Worm (Caenorhabditis elegans): ENCODE data around the gene athp-2.

ce11 chrII:4339882-4340281, at the start of gene athp-2:
- TF ChIP-seq lir-1 (GFP tag; conservative IDR thresholded peaks at IDR 0.05) = no peak
- TF ChIP-seq unc-62 (GFP tag; optimal IDR thresholded peaks at IDR 0.05) = no peak
- TF ChIP-seq cebp-2 (GFP tag; IDR thresholded peaks at IDR 0.05) = no peak
- TF ChIP-seq mes-4 (tag; optimal IDR thresholded peaks at IDR 0.05) = no peak
- no peak for TF ChIP-seq pha-4 (tag; optimal IDR thresholded peaks at IDR 0.05)
- no peak for TF ChIP-seq repo-1 (tag; optimal IDR thresholded peaks at IDR 0.05)
- no peak for TF ChIP-seq efl-1 (GFP tag; optimal IDR thresholded peaks at IDR 0.05)
- no peak for TF ChIP-seq dpff-1 (tag; optimal IDR thresholded peaks at IDR 0.05)

All from whole organism, young adult.